Fruit fly (Drosophila melanogaster) whole organism, embryonic: Measurements from ENCODE around the gene cold.

Source experiments
- CG10543 ChIP-seq: fragments of 200-800 bp; sonication (Bioruptor generic); optimal IDR thresholded peaks from 3 replicates; lab custom pipeline; 2017; ENCODE audit warnings: missing biosample characterization, mild to moderate bottlenecking, missing genetic modification characterization, moderate library complexity
- CG11247 ChIP-seq: fragments of 200-800 bp; sonication (Bioruptor generic); IDR thresholded peaks from 2 replicates; pipeline ENCODE4 v1.3.6; 2022; ENCODE audit warnings: missing biosample characterization, missing genetic modification characterization
- CG11398 ChIP-seq: fragments of 200-800 bp; sonication (Bioruptor generic); optimal IDR thresholded peaks from 2 replicates; lab custom pipeline; 2016; ENCODE audit warnings: missing biosample characterization, missing genetic modification characterization
- CG1603 ChIP-seq: fragments of 200-800 bp; sonication (Bioruptor generic); optimal IDR thresholded peaks from 2 replicates; lab custom pipeline; 2019; ENCODE audit warnings: missing biosample characterization, mild to moderate bottlenecking, missing genetic modification characterization, moderate library complexity
- CG17361 ChIP-seq: fragments of 200-800 bp; sonication (Bioruptor generic); IDR thresholded peaks from 3 replicates; pipeline ENCODE4 v1.3.6; 2022; ENCODE audit warnings: missing biosample characterization, missing genetic modification characterization
- CG18476 ChIP-seq: fragments of 200-800 bp; sonication (Bioruptor generic); optimal IDR thresholded peaks from 2 replicates; lab custom pipeline; 2016; ENCODE audit warnings: missing biosample characterization, mild to moderate bottlenecking, missing genetic modification characterization
- CG18599 ChIP-seq: fragments of 200-800 bp; sonication (Bioruptor generic); optimal IDR thresholded peaks from 3 replicates; lab custom pipeline; 2017; ENCODE audit warnings: missing biosample characterization, missing genetic modification characterization, mild to moderate bottlenecking, moderate library complexity, missing genetic modification reagents
- CG2889 ChIP-seq: fragments of 200-800 bp; sonication (Bioruptor generic); IDR thresholded peaks from 3 replicates; pipeline ENCODE4 v1.3.6; 2022; ENCODE audit warnings: missing biosample characterization, missing genetic modification characterization
- CG30403 ChIP-seq: fragments of 200-800 bp; sonication (Bioruptor generic); optimal IDR thresholded peaks from 3 replicates; lab custom pipeline; 2016; ENCODE audit warnings: missing biosample characterization, missing genetic modification characterization
- CG34376 ChIP-seq: fragments of 200-800 bp; sonication (Bioruptor generic); optimal IDR thresholded peaks from 2 replicates; lab custom pipeline; 2018; ENCODE audit warnings: missing biosample characterization, mild to moderate bottlenecking, missing genetic modification characterization
- CG4328 ChIP-seq: fragments of 200-800 bp; sonication (Bioruptor generic); optimal IDR thresholded peaks from 3 replicates; lab custom pipeline; 2017; ENCODE audit warnings: missing biosample characterization, missing genetic modification reagents, missing genetic modification characterization
- CG4404 ChIP-seq: fragments of 200-800 bp; sonication (Bioruptor generic); IDR thresholded peaks from 2 replicates; pipeline ENCODE4 v1.3.6; 2022; ENCODE audit warnings: missing biosample characterization, missing genetic modification characterization
- CG6683 ChIP-seq: fragments of 200-800 bp; sonication (Bioruptor generic); optimal IDR thresholded peaks from 2 replicates; lab custom pipeline; 2017; ENCODE audit warnings: missing biosample characterization, mild to moderate bottlenecking, missing genetic modification characterization, missing genetic modification reagents
- CG9215 ChIP-seq: fragments of 200-800 bp; sonication (Bioruptor generic); IDR thresholded peaks from 2 replicates; pipeline ENCODE4 v1.3.6; 2022; ENCODE audit warnings: missing biosample characterization, missing genetic modification characterization
- Deaf1 ChIP-seq: fragments of 200-800 bp; optimal IDR thresholded peaks from 3 replicates; lab custom pipeline; 2019; ENCODE audit warnings: missing biosample characterization, mild to moderate bottlenecking, missing genetic modification characterization, moderate library complexity
- Drgx ChIP-seq: fragments of 200-800 bp; sonication (Bioruptor generic); IDR thresholded peaks from 2 replicates; pipeline ENCODE4 v1.3.6; 2022; ENCODE audit warnings: missing biosample characterization, missing genetic modification characterization
- Ets65A ChIP-seq: fragments of 200-800 bp; sonication (Bioruptor generic); peaks from one replicate; lab custom pipeline; 2016; ENCODE audit warnings: missing biosample characterization, missing genetic modification characterization
- GATAe ChIP-seq: fragments of 200-800 bp; sonication (Bioruptor generic); conservative IDR thresholded peaks from 2 replicates; pipeline ENCODE4 v1.3.6; 2022; ENCODE audit warnings: missing biosample characterization, missing genetic modification characterization
- H2.0 ChIP-seq: fragments of 200-800 bp; sonication (Bioruptor generic); IDR thresholded peaks from 2 replicates; pipeline ENCODE4 v1.3.6; 2022; ENCODE audit warnings: missing biosample characterization, missing genetic modification characterization
- HLH3B ChIP-seq: fragments of 200-800 bp; sonication (Bioruptor generic); IDR thresholded peaks from 2 replicates; pipeline ENCODE4 v1.3.6; 2022; ENCODE audit warnings: missing biosample characterization, missing genetic modification characterization
- MESR4 ChIP-seq: fragments of 200-800 bp; sonication (Bioruptor generic); optimal IDR thresholded peaks from 2 replicates; lab custom pipeline; 2018; ENCODE audit warnings: missing biosample characterization, mild to moderate bottlenecking, missing genetic modification characterization, moderate library complexity
- Ravus ChIP-seq: fragments of 200-800 bp; sonication (Bioruptor generic); IDR thresholded peaks from 2 replicates; pipeline ENCODE4 v1.3.6; 2022; ENCODE audit warnings: missing biosample characterization, missing genetic modification characterization
- Spps ChIP-seq: fragments of 200-800 bp; sonication (Bioruptor generic); optimal IDR thresholded peaks from 2 replicates; lab custom pipeline; 2018; ENCODE audit warnings: missing biosample characterization, mild to moderate bottlenecking, missing genetic modification characterization
- bsh ChIP-seq, 2 experiments: fragments of 200-800 bp; sonication (Bioruptor generic); optimal IDR thresholded peaks; 2 replicates each; lab custom pipeline; 2017 to 2018; ENCODE audit warnings: mild to moderate bottlenecking in 2 of 2, missing biosample characterization in 2 of 2, missing genetic modification characterization in 2 of 2, moderate library complexity in 1 of 2
- cato ChIP-seq: fragments of 200-800 bp; sonication (Bioruptor generic); optimal IDR thresholded peaks from 2 replicates; lab custom pipeline; 2016; ENCODE audit warnings: missing biosample characterization, missing genetic modification characterization, borderline replicate concordance
- dan ChIP-seq: fragments of 200-800 bp; sonication (Bioruptor generic); IDR thresholded peaks from 2 replicates; pipeline ENCODE4 v1.3.6; 2022; ENCODE audit warnings: missing biosample characterization, missing genetic modification characterization
- dmrt11E ChIP-seq: fragments of 200-800 bp; sonication (Bioruptor generic); optimal IDR thresholded peaks from 3 replicates; lab custom pipeline; 2018; ENCODE audit warnings: missing biosample characterization, mild to moderate bottlenecking, missing genetic modification characterization, moderate library complexity
- knrl ChIP-seq: fragments of 200-800 bp; sonication (Bioruptor generic); IDR thresholded peaks from 3 replicates; pipeline ENCODE4 v1.3.6; 2022; ENCODE audit warnings: missing biosample characterization, missing genetic modification characterization; ENCODE audit not compliant: partially characterized antibody
- nmo ChIP-seq: fragments of 200-800 bp; sonication (Bioruptor generic); optimal IDR thresholded peaks from 2 replicates; lab custom pipeline; 2018; ENCODE audit warnings: missing biosample characterization, mild to moderate bottlenecking, missing genetic modification characterization, moderate library complexity
- nom ChIP-seq: fragments of 200-800 bp; sonication (Bioruptor generic); optimal IDR thresholded peaks from 2 replicates; lab custom pipeline; 2017; ENCODE audit warnings: missing biosample characterization, missing genetic modification characterization, mild to moderate bottlenecking, moderate library complexity, missing genetic modification reagents
- org-1 ChIP-seq: fragments of 200-800 bp; sonication (Bioruptor generic); optimal IDR thresholded peaks from 2 replicates; lab custom pipeline; 2017; ENCODE audit warnings: missing biosample characterization, missing genetic modification characterization
- peb ChIP-seq: fragments of 200-800 bp; sonication (Bioruptor generic); IDR thresholded peaks from 2 replicates; pipeline ENCODE4 v1.3.6; 2022; ENCODE audit warnings: missing biosample characterization, missing genetic modification characterization
- ranshi ChIP-seq: fragments of 200-800 bp; sonication (Bioruptor generic); IDR thresholded peaks from 2 replicates; pipeline ENCODE4 v1.3.6; 2022; ENCODE audit warnings: missing biosample characterization, missing genetic modification characterization
- row ChIP-seq: fragments of 200-800 bp; sonication (Bioruptor generic); IDR thresholded peaks from 3 replicates; pipeline ENCODE4 v1.3.6; 2022; ENCODE audit warnings: missing biosample characterization, missing genetic modification characterization
- sens ChIP-seq: fragments of 200-800 bp; sonication (Bioruptor generic); peaks from one replicate; lab custom pipeline; 2016; ENCODE audit warnings: missing biosample characterization, missing genetic modification characterization
- seq ChIP-seq: fragments of 200-800 bp; sonication (Bioruptor generic); IDR thresholded peaks from 2 replicates; pipeline ENCODE4 v1.3.6; 2022; ENCODE audit warnings: missing biosample characterization, missing genetic modification characterization
- sr ChIP-seq: fragments of 200-800 bp; sonication (Bioruptor generic); IDR thresholded peaks from 3 replicates; pipeline ENCODE4 v1.3.6; 2022; ENCODE audit warnings: missing biosample characterization, missing genetic modification characterization
- zen ChIP-seq: fragments of 200-800 bp; sonication (Bioruptor generic); optimal IDR thresholded peaks from 3 replicates; lab custom pipeline; 2018; ENCODE audit warnings: missing biosample characterization, mild to moderate bottlenecking, missing genetic modification characterization, moderate library complexity

Gene cold

dm6 chr2L:606165-606564, 32.1 kb downstream of the cold start (continued):
- TF ChIP-seq CG11398 (GFP tag; lab: Kevin White, UChicago) (no peak), Spps (tag; lab: Kevin White, UChicago) (peak; percentile 46), org-1 (GFP tag; lab: Kevin White, UChicago) (peak; percentile 17), CG4328 (GFP tag; lab: Kevin White, UChicago) (no peak), nmo (GFP tag; lab: Kevin White, UChicago) (peak; percentile 22), zen (tag; lab: Kevin White, UChicago) (peak; percentile 84), dmrt11E (peak; percentile 77), peb (GFP tag; lab: Robert Waterston, UW) (peak; percentile 71), dan (GFP tag; lab: Robert Waterston, UW) (peak; percentile 62; the same call in 1 of the 2 replicates), CG1603 (tag; lab: Kevin White, UChicago) (peak; percentile 59), MESR4 (GFP tag; lab: Kevin White, UChicago) (no peak), CG34376 (no peak), CG4404 (GFP tag; lab: Robert Waterston, UW) (peak; percentile 76), seq (no peak), H2.0 (GFP tag; lab: Robert Waterston, UW) (no peak), ranshi (no peak), HLH3B (0 out of 2 replicates have a peak, but pooled peaks have one; percentile 15), cato (GFP tag; lab: Kevin White, UChicago) (peak; percentile 16), row (peak; percentile 57; the same call in 2 of the 3 replicates)

dm6 chr2L:606952-607351, 32.9 kb downstream of the cold start:
- TF ChIP-seq H2.0 (GFP tag; lab: Robert Waterston, UW) (no peak), Ravus (GFP tag; lab: Robert Waterston, UW) (no peak), CG10543 (GFP tag; lab: Kevin White, UChicago) (no peak), CG6683 (GFP tag; lab: Kevin White, UChicago) (no peak), CG11247 (GFP tag; lab: Robert Waterston, UW) (no peak)

dm6 chr2L:608143-608542, 34.1 kb downstream of the cold start:
- TF ChIP-seq Ets65A (GFP tag; lab: Kevin White, UChicago), result peak; percentile 56
- peak; percentile 62 for TF ChIP-seq Drgx (GFP tag; lab: Robert Waterston, UW)
- peak; percentile 56 for TF ChIP-seq nom (GFP tag; lab: Kevin White, UChicago)
- peak in 1 of 2 experiments; percentile 40 for TF ChIP-seq bsh (GFP tag; optimal IDR thresholded peaks at IDR 0.05; lab: Kevin White, UChicago)
- no peak for TF ChIP-seq CG2889 (GFP tag; lab: Robert Waterston, UW)
- 0 out of 3 replicates have a peak, but pooled peaks have one; percentile 24 for TF ChIP-seq CG17361 (GFP tag; lab: Robert Waterston, UW)
- TF ChIP-seq GATAe (GFP tag; lab: Robert Waterston, UW), result no peak

- no peak for TF ChIP-seq CG18599 (GFP tag; lab: Kevin White, UChicago)
- TF ChIP-seq sr, result no peak
- peak in 1 of 2 experiments; percentile 57 for TF ChIP-seq bsh (GFP tag; optimal IDR thresholded peaks at IDR 0.05; lab: Kevin White, UChicago)
- TF ChIP-seq Ets65A (GFP tag; lab: Kevin White, UChicago), result peak; percentile 77
- no peak for TF ChIP-seq knrl
- peak; percentile 28 for TF ChIP-seq nom (GFP tag; lab: Kevin White, UChicago)
- no peak for TF ChIP-seq CG30403
- no peak for TF ChIP-seq CG18476
- no peak for TF ChIP-seq Deaf1
- TF ChIP-seq CG9215, result no peak
- TF ChIP-seq sens, result peak; percentile 6
Measured at dm6 chr2L:609497-609896, 35.4 kb downstream of the cold start.
